Worm (Caenorhabditis elegans) whole organism, mixed stage, embryonic: Measurements from ENCODE around the gene srx-111.

Experiments used
- M03D4.4 ChIP-seq: sonication (generic microtip); optimal IDR thresholded peaks from 2 replicates; lab custom pipeline; 2017; ENCODE audit warnings: mild to moderate bottlenecking, missing genetic modification characterization, missing compliant biosample characterization
- bed-3 ChIP-seq: fragments of 200-800 bp; sonication (Bioruptor generic); optimal IDR thresholded peaks from 3 replicates; lab custom pipeline; 2018; ENCODE audit warnings: mild to moderate bottlenecking, missing genetic modification characterization, moderate library complexity, missing compliant biosample characterization
- blmp-1 ChIP-seq: fragments of 150-350 bp; optimal IDR thresholded peaks from 2 replicates; lab custom pipeline; 2014; ENCODE audit warnings: missing biosample characterization, missing genetic modification characterization
- ceh-39 ChIP-seq: fragments of 150-350 bp; optimal IDR thresholded peaks from 2 replicates; lab custom pipeline; 2014; ENCODE audit warnings: missing biosample characterization, missing genetic modification characterization
- ceh-43 ChIP-seq: fragments of 200-800 bp; sonication (Bioruptor generic); optimal IDR thresholded peaks from 2 replicates; lab custom pipeline; 2018; ENCODE audit warnings: mild to moderate bottlenecking, missing genetic modification characterization, moderate library complexity, missing compliant biosample characterization
- ceh-83 ChIP-seq: fragments of 200-800 bp; sonication (Bioruptor generic); optimal IDR thresholded peaks from 2 replicates; lab custom pipeline; 2018; ENCODE audit warnings: mild to moderate bottlenecking, missing genetic modification characterization, missing compliant biosample characterization
- ces-1 ChIP-seq: fragments of 150-350 bp; optimal IDR thresholded peaks from 2 replicates; lab custom pipeline; 2014; ENCODE audit warnings: missing biosample characterization, missing genetic modification reagents, missing genetic modification characterization
- cnd-1 ChIP-seq: fragments of 200-800 bp; sonication (Bioruptor generic); optimal IDR thresholded peaks from 2 replicates; lab custom pipeline; 2018; ENCODE audit warnings: mild to moderate bottlenecking, missing genetic modification characterization, missing compliant biosample characterization
- drap-1 ChIP-seq: fragments of 200-800 bp; sonication (Bioruptor generic); optimal IDR thresholded peaks from 3 replicates; lab custom pipeline; 2018; ENCODE audit warnings: mild to moderate bottlenecking, missing genetic modification characterization, missing compliant biosample characterization
- elt-1 ChIP-seq: sonication (generic microtip); optimal IDR thresholded peaks from 2 replicates; lab custom pipeline; 2017; ENCODE audit warnings: missing genetic modification characterization, mild to moderate bottlenecking, missing compliant biosample characterization, antibody characterized with exemption, moderate library complexity, borderline replicate concordance; ENCODE audit not compliant: insufficient read depth
- elt-3 ChIP-seq: fragments of 150-350 bp; optimal IDR thresholded peaks from 2 replicates; lab custom pipeline; 2014; ENCODE audit warnings: missing biosample characterization, missing genetic modification characterization
- flh-1 ChIP-seq: fragments of 200-800 bp; sonication (Bioruptor generic); optimal IDR thresholded peaks from 2 replicates; lab custom pipeline; 2018; ENCODE audit warnings: mild to moderate bottlenecking, missing genetic modification characterization, moderate library complexity, missing compliant biosample characterization
- ham-2 ChIP-seq: fragments of 200-800 bp; sonication (Bioruptor generic); optimal IDR thresholded peaks from 2 replicates; lab custom pipeline; 2018; ENCODE audit warnings: mild to moderate bottlenecking, missing genetic modification characterization, missing compliant biosample characterization
- hlh-1 ChIP-seq: fragments of 150-350 bp; optimal IDR thresholded peaks from 2 replicates; lab custom pipeline; 2014; ENCODE audit warnings: missing biosample characterization, missing genetic modification reagents, missing genetic modification characterization
- lin-13 ChIP-seq: fragments of 150-350 bp; optimal IDR thresholded peaks from 2 replicates; lab custom pipeline; 2014; ENCODE audit warnings: missing biosample characterization, missing genetic modification characterization
- lin-32 ChIP-seq: fragments of 200-800 bp; sonication (Bioruptor generic); optimal IDR thresholded peaks from 2 replicates; lab custom pipeline; 2018; ENCODE audit warnings: mild to moderate bottlenecking, missing genetic modification characterization, missing compliant biosample characterization
- lsy-2 ChIP-seq: fragments of 150-350 bp; optimal IDR thresholded peaks from 2 replicates; lab custom pipeline; 2014; ENCODE audit warnings: missing biosample characterization, missing genetic modification characterization
- mab-5 ChIP-seq: fragments of 150-350 bp; optimal IDR thresholded peaks from 2 replicates; lab custom pipeline; 2014; ENCODE audit warnings: missing biosample characterization, missing genetic modification characterization
- mep-1 ChIP-seq: fragments of 150-350 bp; optimal IDR thresholded peaks from 2 replicates; lab custom pipeline; 2017; ENCODE audit warnings: missing biosample characterization, missing genetic modification reagents, missing genetic modification characterization, inconsistent platforms
- mls-2 ChIP-seq: sonication (generic microtip); optimal IDR thresholded peaks from 2 replicates; lab custom pipeline; 2016; ENCODE audit warnings: mild to moderate bottlenecking, missing genetic modification characterization, moderate library complexity, missing compliant biosample characterization
- nhr-12 ChIP-seq: fragments of 150-350 bp; optimal IDR thresholded peaks from 2 replicates; lab custom pipeline; 2014; ENCODE audit warnings: missing biosample characterization, missing genetic modification characterization
- nhr-2 ChIP-seq: fragments of 150-350 bp; optimal IDR thresholded peaks from 2 replicates; lab custom pipeline; 2014; ENCODE audit warnings: missing biosample characterization, missing genetic modification characterization
- nhr-237 ChIP-seq: fragments of 150-350 bp; optimal IDR thresholded peaks from 2 replicates; lab custom pipeline; 2014; ENCODE audit warnings: missing biosample characterization, missing genetic modification characterization
- nhr-28 ChIP-seq: fragments of 150-350 bp; optimal IDR thresholded peaks from 2 replicates; lab custom pipeline; 2014; ENCODE audit warnings: missing biosample characterization, missing genetic modification characterization
- nhr-76 ChIP-seq: sonication (generic microtip); optimal IDR thresholded peaks from 2 replicates; lab custom pipeline; 2017; ENCODE audit warnings: missing biosample characterization, missing genetic modification characterization
- sem-2 ChIP-seq: fragments of 200-800 bp; sonication (Bioruptor generic); optimal IDR thresholded peaks from 2 replicates; lab custom pipeline; 2018; ENCODE audit warnings: mild to moderate bottlenecking, missing genetic modification characterization, missing compliant biosample characterization
- snpc-4 ChIP-seq: fragments of 150-350 bp; optimal IDR thresholded peaks from 2 replicates; lab custom pipeline; 2014; ENCODE audit warnings: missing biosample characterization, missing genetic modification characterization
- sptf-1 ChIP-seq: sonication (generic microtip); optimal IDR thresholded peaks from 2 replicates; lab custom pipeline; 2017; ENCODE audit warnings: mild to moderate bottlenecking, missing genetic modification characterization, moderate library complexity, missing compliant biosample characterization
- tbx-8 ChIP-seq: fragments of 200-800 bp; sonication (Bioruptor generic); optimal IDR thresholded peaks from 2 replicates; lab custom pipeline; 2018; ENCODE audit warnings: mild to moderate bottlenecking, missing genetic modification characterization, moderate library complexity, missing compliant biosample characterization
- unc-120 ChIP-seq: sonication (generic microtip); optimal IDR thresholded peaks from 2 replicates; lab custom pipeline; 2017; ENCODE audit warnings: missing genetic modification characterization, missing compliant biosample characterization; ENCODE audit not compliant: poor library complexity, severe bottlenecking
- unc-39 ChIP-seq: fragments of 150-350 bp; optimal IDR thresholded peaks from 2 replicates; lab custom pipeline; 2014; ENCODE audit warnings: missing biosample characterization, missing genetic modification characterization
- unc-62 ChIP-seq: fragments of 150-350 bp; optimal IDR thresholded peaks from 2 replicates; lab custom pipeline; 2014; ENCODE audit warnings: missing biosample characterization, missing genetic modification reagents, missing genetic modification characterization
- zip-8 ChIP-seq: fragments of 150-350 bp; optimal IDR thresholded peaks from 2 replicates; lab custom pipeline; 2014; ENCODE audit warnings: missing biosample characterization, missing genetic modification characterization
- ztf-11 ChIP-seq: fragments of 150-350 bp; optimal IDR thresholded peaks from 2 replicates; lab custom pipeline; 2014; ENCODE audit warnings: missing biosample characterization, missing genetic modification characterization

The srx-111 gene

ce11 chrII:3736893-3737375, 20.7 kb upstream of the srx-111 start, which contains the start of gene F12E12.6:
TSS of gene F12E12.6 (minus strand) at chrII:3736943.
- no peak for TF ChIP-seq cnd-1 (tag; lab: Kevin White, UChicago)
- TF ChIP-seq zip-8 (tag; lab: Kevin White, UChicago) = no peak
- no peak for TF ChIP-seq M03D4.4
- no peak for TF ChIP-seq unc-62 (GFP tag; lab: Kevin White, UChicago)
- no peak for TF ChIP-seq nhr-237 (tag; lab: Kevin White, UChicago)
- TF ChIP-seq sem-2 = no peak
- TF ChIP-seq ceh-43 = no peak
- no peak for TF ChIP-seq ztf-11 (tag; lab: Kevin White, UChicago)
- TF ChIP-seq nhr-76 (tag; lab: Kevin White, UChicago) = no peak
- no peak for TF ChIP-seq mab-5
- TF ChIP-seq unc-120 (tag; lab: Kevin White, UChicago) = no peak
- no peak for TF ChIP-seq unc-39 (tag; lab: Kevin White, UChicago)
- no peak for TF ChIP-seq tbx-8

ce11 chrII:3739647-3740046, 18.0 kb upstream of the srx-111 start, which contains the start of gene F12E12.2:
TSS of gene F12E12.2 (plus strand) at chrII:3739947.
- TF ChIP-seq elt-3 (tag; lab: Kevin White, UChicago) (no peak), ceh-83 (no peak), lin-32 (GFP tag; lab: Kevin White, UChicago) (no peak), nhr-237 (tag; lab: Kevin White, UChicago) (no peak), snpc-4 (no peak), hlh-1 (tag; lab: Kevin White, UChicago) (no peak), lin-13 (tag; lab: Kevin White, UChicago) (no peak), ces-1 (no peak)

- no peak for TF ChIP-seq hlh-1 (tag; lab: Kevin White, UChicago)
- no peak for TF ChIP-seq bed-3 (GFP tag; lab: Kevin White, UChicago)
- TF ChIP-seq ceh-83 = no peak
- no peak for TF ChIP-seq flh-1 (GFP tag; lab: Kevin White, UChicago)
- no peak for TF ChIP-seq sptf-1 (tag; lab: Kevin White, UChicago)
- no peak for TF ChIP-seq drap-1 (GFP tag; lab: Kevin White, UChicago)
- no peak for TF ChIP-seq blmp-1 (tag; lab: Kevin White, UChicago)
- no peak for TF ChIP-seq lin-13 (tag; lab: Kevin White, UChicago)
- TF ChIP-seq nhr-237 (tag; lab: Kevin White, UChicago) = no peak
- TF ChIP-seq nhr-28 (tag; lab: Kevin White, UChicago) = no peak
- TF ChIP-seq lin-32 (GFP tag; lab: Kevin White, UChicago) = no peak
Observed at ce11 chrII:3741584-3741983, 16.0 kb upstream of the srx-111 start, which contains the start of gene F12E12.1. TSS of gene F12E12.1 (plus strand) at chrII:3741884.

- no peak for TF ChIP-seq sptf-1 (tag; lab: Kevin White, UChicago)
- no peak for TF ChIP-seq nhr-237 (tag; lab: Kevin White, UChicago)
- no peak for TF ChIP-seq tbx-8
- TF ChIP-seq M03D4.4 = no peak
- no peak for TF ChIP-seq bed-3 (GFP tag; lab: Kevin White, UChicago)
- TF ChIP-seq drap-1 (GFP tag; lab: Kevin White, UChicago) = no peak
- TF ChIP-seq mls-2 (tag; lab: Kevin White, UChicago) = no peak
- TF ChIP-seq elt-3 (tag; lab: Kevin White, UChicago) = no peak
- TF ChIP-seq nhr-12 = no peak
- no peak for TF ChIP-seq unc-39 (tag; lab: Kevin White, UChicago)
- no peak for TF ChIP-seq elt-1 (tag; lab: Kevin White, UChicago)
- no peak for TF ChIP-seq hlh-1 (tag; lab: Kevin White, UChicago)
- TF ChIP-seq, all 35 proteins: peak for 0
Observed at ce11 chrII:3743684-3744200, 13.9 kb upstream of the srx-111 start, which contains the start of gene nta-1. TSS of gene nta-1 (minus strand) at chrII:3743814.

ce11 chrII:3747405-3747804, 10.2 kb upstream of the srx-111 start, which contains the start of gene fbxb-92:
TSS of gene fbxb-92 (minus strand) at chrII:3747505.
- TF ChIP-seq unc-120 (tag; lab: Kevin White, UChicago) (no peak), ceh-83 (no peak), cnd-1 (tag; lab: Kevin White, UChicago) (no peak), unc-62 (GFP tag; lab: Kevin White, UChicago) (no peak), mep-1 (tag; lab: Kevin White, UChicago) (no peak), nhr-2 (tag; lab: Kevin White, UChicago) (no peak), ceh-39 (no peak), nhr-76 (tag; lab: Kevin White, UChicago) (no peak), elt-3 (tag; lab: Kevin White, UChicago) (no peak), elt-1 (tag; lab: Kevin White, UChicago) (no peak), snpc-4 (no peak), ceh-43 (no peak), ham-2 (GFP tag; lab: Kevin White, UChicago) (no peak), lsy-2 (tag; lab: Kevin White, UChicago) (no peak), M03D4.4 (no peak), lin-13 (tag; lab: Kevin White, UChicago) (no peak)
- TF ChIP-seq, all 35 proteins: peak for 0
